Worm (Caenorhabditis elegans) whole organism, L1 larva: Measurements from ENCODE around the gene emg-1.

Source experiments
- C04F5.9 ChIP-seq: sonication (generic microtip); optimal IDR thresholded peaks from 2 replicates; lab custom pipeline; 2016; ENCODE audit warnings: missing genetic modification characterization, missing compliant biosample characterization
- Y116A8C.19 ChIP-seq: sonication (generic microtip); optimal IDR thresholded peaks from 2 replicates; lab custom pipeline; 2016; ENCODE audit warnings: missing compliant biosample characterization, missing genetic modification characterization, borderline replicate concordance
- alr-1 ChIP-seq: fragments of 200-800 bp; sonication (Bioruptor generic); optimal IDR thresholded peaks from 2 replicates; lab custom pipeline; 2018; ENCODE audit warnings: borderline replicate concordance, mild to moderate bottlenecking, missing genetic modification characterization, missing compliant biosample characterization
- aly-2 ChIP-seq: fragments of 150-350 bp; optimal IDR thresholded peaks from 2 replicates; lab custom pipeline; 2014; ENCODE audit warnings: missing biosample characterization, missing genetic modification characterization
- ama-1 ChIP-seq: fragments of 150-350 bp; optimal IDR thresholded peaks from 2 replicates; lab custom pipeline; 2014
- blmp-1 ChIP-seq: fragments of 150-350 bp; optimal IDR thresholded peaks from 2 replicates; lab custom pipeline; 2014; ENCODE audit warnings: missing biosample characterization, missing genetic modification characterization
- ceh-63 ChIP-seq: fragments of 200-800 bp; sonication (Bioruptor generic); optimal IDR thresholded peaks from 2 replicates; lab custom pipeline; 2018; ENCODE audit warnings: mild to moderate bottlenecking, missing genetic modification characterization, missing compliant biosample characterization
- ceh-8 ChIP-seq: fragments of 200-800 bp; sonication (Bioruptor generic); optimal IDR thresholded peaks from 2 replicates; lab custom pipeline; 2018; ENCODE audit warnings: mild to moderate bottlenecking, missing genetic modification characterization, moderate library complexity, missing compliant biosample characterization
- ces-1 ChIP-seq: fragments of 150-350 bp; optimal IDR thresholded peaks from 2 replicates; lab custom pipeline; 2014; ENCODE audit warnings: missing biosample characterization, missing genetic modification reagents, missing genetic modification characterization
- efl-1 ChIP-seq, 4 experiments: fragments of 150-350 bp; optimal IDR thresholded peaks in 3 of 4; peaks in 1 of 4; 1 replicate in 1 of 4; 2 replicates in 3 of 4; lab custom pipeline; 2014; ENCODE audit warnings: missing biosample characterization in 2 of 4, missing genetic modification characterization in 2 of 4, missing genetic modification reagents in 2 of 4
- efl-3 ChIP-seq: fragments of 200-800 bp; sonication (Bioruptor generic); optimal IDR thresholded peaks from 2 replicates; lab custom pipeline; 2018; ENCODE audit warnings: mild to moderate bottlenecking, missing genetic modification characterization, missing compliant biosample characterization
- elt-3 ChIP-seq, 6 experiments: fragments of 150-350 bp in 1 of 6; sonication (generic microtip); optimal IDR thresholded peaks; 2 replicates each; lab custom pipeline; 2017 to 2018; ENCODE audit warnings: missing biosample characterization in 6 of 6, missing genetic modification characterization in 6 of 6, inconsistent platforms in 1 of 6
- fkh-10 ChIP-seq: sonication (generic microtip); optimal IDR thresholded peaks from 2 replicates; lab custom pipeline; 2017; ENCODE audit warnings: missing biosample characterization, missing genetic modification reagents, missing genetic modification characterization
- fkh-8 ChIP-seq: sonication (generic microtip); optimal IDR thresholded peaks from 2 replicates; lab custom pipeline; 2016; ENCODE audit warnings: mild to moderate bottlenecking, missing genetic modification characterization, missing compliant biosample characterization
- fos-1 ChIP-seq: fragments of 150-350 bp; optimal IDR thresholded peaks from 2 replicates; lab custom pipeline; 2014; ENCODE audit warnings: missing biosample characterization, missing genetic modification characterization
- irx-1 ChIP-seq: sonication (generic microtip); optimal IDR thresholded peaks from 2 replicates; lab custom pipeline; 2016; ENCODE audit warnings: missing genetic modification characterization, missing compliant biosample characterization
- jun-1 ChIP-seq: fragments of 150-350 bp; optimal IDR thresholded peaks from 2 replicates; lab custom pipeline; 2014; ENCODE audit warnings: missing biosample characterization, missing genetic modification reagents, missing genetic modification characterization
- lin-14 ChIP-seq: fragments of 200-800 bp; sonication (Bioruptor generic); optimal IDR thresholded peaks from 2 replicates; lab custom pipeline; 2018; ENCODE audit warnings: mild to moderate bottlenecking, missing genetic modification characterization, moderate library complexity, missing compliant biosample characterization
- lin-35 ChIP-seq, 2 experiments: fragments of 150-350 bp; optimal IDR thresholded peaks; 2 replicates each; lab custom pipeline; 2014; ENCODE audit warnings: missing biosample characterization in 2 of 2, missing genetic modification characterization in 2 of 2, missing genetic modification reagents in 2 of 2
- mdl-1 ChIP-seq, 2 experiments: fragments of 150-350 bp; optimal IDR thresholded peaks; 2 replicates each; lab custom pipeline; 2014 to 2017; ENCODE audit warnings: missing biosample characterization in 2 of 2, missing genetic modification characterization in 2 of 2, inconsistent platforms in 1 of 2
- mef-2 ChIP-seq: fragments of 150-350 bp; optimal IDR thresholded peaks from 2 replicates; lab custom pipeline; 2014; ENCODE audit warnings: missing biosample characterization, missing genetic modification characterization
- mep-1 ChIP-seq: fragments of 150-350 bp; optimal IDR thresholded peaks from 2 replicates; lab custom pipeline; 2014; ENCODE audit warnings: missing biosample characterization, missing genetic modification characterization
- nhr-11 ChIP-seq: fragments of 150-350 bp; optimal IDR thresholded peaks from 2 replicates; lab custom pipeline; 2014; ENCODE audit warnings: missing biosample characterization, missing genetic modification characterization
- nhr-12 ChIP-seq: sonication (generic microtip); optimal IDR thresholded peaks from 2 replicates; lab custom pipeline; 2017; ENCODE audit warnings: missing biosample characterization, missing genetic modification characterization
- nhr-19 ChIP-seq: fragments of 200-800 bp; sonication (Bioruptor generic); conservative IDR thresholded peaks from 2 replicates; pipeline ENCODE4 v1.3.6; 2022; ENCODE audit warnings: missing genetic modification characterization, missing compliant biosample characterization
- nhr-20 ChIP-seq: sonication (generic microtip); optimal IDR thresholded peaks from 2 replicates; lab custom pipeline; 2016; ENCODE audit warnings: mild to moderate bottlenecking, missing genetic modification characterization, missing compliant biosample characterization
- nhr-28 ChIP-seq: fragments of 150-350 bp; optimal IDR thresholded peaks from 2 replicates; lab custom pipeline; 2014; ENCODE audit warnings: missing biosample characterization, missing genetic modification characterization
- nhr-47 ChIP-seq: sonication (generic microtip); optimal IDR thresholded peaks from 2 replicates; lab custom pipeline; 2016; ENCODE audit warnings: mild to moderate bottlenecking, missing genetic modification characterization, moderate library complexity, missing compliant biosample characterization
- nhr-71 ChIP-seq: sonication (generic microtip); optimal IDR thresholded peaks from 2 replicates; lab custom pipeline; 2016; ENCODE audit warnings: mild to moderate bottlenecking, missing genetic modification characterization, moderate library complexity, missing compliant biosample characterization
- nhr-76 ChIP-seq: sonication (generic microtip); optimal IDR thresholded peaks from 2 replicates; lab custom pipeline; 2017; ENCODE audit warnings: missing biosample characterization, missing genetic modification characterization
- nhr-84 ChIP-seq: sonication (generic microtip); optimal IDR thresholded peaks from 2 replicates; lab custom pipeline; 2017; ENCODE audit warnings: missing biosample characterization, missing genetic modification characterization
- nhr-85 ChIP-seq: sonication (generic microtip); peaks from one replicate; lab custom pipeline; 2016; ENCODE audit warnings: missing genetic modification characterization, inconsistent platforms, missing compliant biosample characterization
- nhr-90 ChIP-seq: sonication (generic microtip); optimal IDR thresholded peaks from 2 replicates; lab custom pipeline; 2016; ENCODE audit warnings: mild to moderate bottlenecking, missing genetic modification characterization, missing compliant biosample characterization; ENCODE audit not compliant: poor library complexity
- pag-3 ChIP-seq: sonication (generic microtip); optimal IDR thresholded peaks from 2 replicates; lab custom pipeline; 2017; ENCODE audit warnings: missing genetic modification characterization, mild to moderate bottlenecking, missing compliant biosample characterization, antibody characterized with exemption, borderline replicate concordance; ENCODE audit not compliant: insufficient read depth
- rnt-1 ChIP-seq: sonication (generic microtip); optimal IDR thresholded peaks from 2 replicates; lab custom pipeline; 2016; ENCODE audit warnings: mild to moderate bottlenecking, missing genetic modification characterization, moderate library complexity, missing compliant biosample characterization
- skn-1 ChIP-seq: fragments of 150-350 bp; optimal IDR thresholded peaks from 2 replicates; lab custom pipeline; 2014; ENCODE audit warnings: missing biosample characterization, missing genetic modification characterization
- snu-23 ChIP-seq: sonication (generic microtip); optimal IDR thresholded peaks from 2 replicates; lab custom pipeline; 2016; ENCODE audit warnings: missing genetic modification characterization, missing compliant biosample characterization
- sptf-1 ChIP-seq: fragments of 150-350 bp; optimal IDR thresholded peaks from 2 replicates; lab custom pipeline; 2014; ENCODE audit warnings: missing biosample characterization, missing genetic modification characterization
- tlp-1 ChIP-seq: fragments of 150-350 bp; optimal IDR thresholded peaks from 2 replicates; lab custom pipeline; 2014; ENCODE audit warnings: missing biosample characterization, missing genetic modification characterization
- unc-130 ChIP-seq: fragments of 150-350 bp; optimal IDR thresholded peaks from 2 replicates; lab custom pipeline; 2017; ENCODE audit warnings: missing biosample characterization, missing genetic modification characterization, inconsistent platforms
- unc-30 ChIP-seq: sonication (generic microtip); optimal IDR thresholded peaks from 2 replicates; lab custom pipeline; 2017; ENCODE audit warnings: missing biosample characterization, missing genetic modification characterization
- unc-86 ChIP-seq: sonication (generic microtip); optimal IDR thresholded peaks from 2 replicates; lab custom pipeline; 2016; ENCODE audit warnings: missing genetic modification characterization, missing compliant biosample characterization
- unc-98 ChIP-seq: fragments of 200-800 bp; sonication (Bioruptor generic); IDR thresholded peaks from 2 replicates; pipeline ENCODE4 v1.3.6; 2022; ENCODE audit warnings: missing genetic modification characterization, missing compliant biosample characterization
- xbp-1 ChIP-seq: sonication (generic microtip); optimal IDR thresholded peaks from 2 replicates; lab custom pipeline; 2016; ENCODE audit warnings: missing genetic modification characterization, missing compliant biosample characterization
- zag-1 ChIP-seq: fragments of 150-350 bp; optimal IDR thresholded peaks from 2 replicates; lab custom pipeline; 2014; ENCODE audit warnings: missing biosample characterization, missing genetic modification characterization
- zip-4 ChIP-seq: fragments of 200-800 bp; sonication (Bioruptor generic); optimal IDR thresholded peaks from 2 replicates; lab custom pipeline; 2018; ENCODE audit warnings: mild to moderate bottlenecking, missing genetic modification characterization, moderate library complexity, missing compliant biosample characterization
- ztf-4 ChIP-seq: fragments of 150-350 bp; optimal IDR thresholded peaks from 2 replicates; lab custom pipeline; 2014; ENCODE audit warnings: missing biosample characterization, missing genetic modification characterization

emg-1 gene

DNA sequence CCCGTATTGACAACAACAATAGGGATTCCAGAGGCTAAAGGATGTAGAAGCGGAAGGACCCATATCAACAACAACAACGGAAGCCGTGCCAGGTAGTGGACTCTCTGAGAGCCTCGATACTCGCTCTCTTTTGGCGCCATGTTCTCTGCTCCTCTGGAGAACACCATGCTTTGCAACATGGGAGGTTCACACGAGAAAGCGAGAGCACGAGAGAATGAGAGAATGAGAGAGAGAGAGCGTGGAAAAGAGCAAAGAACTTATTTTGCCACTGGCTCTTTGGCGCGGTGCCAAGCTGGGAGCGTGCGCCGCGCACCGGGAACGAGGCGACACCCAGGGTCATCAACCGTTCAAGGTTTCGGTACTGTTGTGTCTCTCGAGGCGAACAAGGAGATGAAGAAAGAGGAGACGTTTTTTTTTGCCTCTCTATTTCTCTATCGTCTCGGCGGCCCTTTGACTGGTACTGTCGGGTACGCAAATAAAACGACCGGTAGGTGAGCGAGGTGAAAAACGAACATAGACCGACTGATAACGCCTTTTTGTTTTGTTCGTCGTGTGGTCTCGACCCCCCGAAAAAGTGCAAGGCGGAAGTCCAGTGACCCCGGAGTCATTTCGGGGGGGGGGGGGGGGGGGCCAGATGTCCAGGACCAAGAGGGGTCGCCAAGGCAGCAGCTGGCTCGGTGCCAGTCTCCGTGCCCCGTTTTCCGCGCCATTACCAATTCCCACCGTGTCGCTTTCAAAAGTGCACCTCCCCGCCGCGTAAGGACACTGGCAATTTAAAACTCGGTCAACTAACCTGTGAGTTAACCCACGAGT lies 16.5 kb upstream of the emg-1 start, which contains the start of gene Y39A1A.10:
Y39A1A.10 (plus strand) TSS at position 139 of the 813 bp plus-strand sequence.
- TF ChIP-seq unc-130 = no peak
- peak; percentile 24 for TF ChIP-seq snu-23 (GFP tag; lab: Kevin White, UChicago)
- TF ChIP-seq ceh-8 (GFP tag; lab: Kevin White, UChicago) = peak; percentile 89
- TF ChIP-seq mep-1 (tag; lab: Kevin White, UChicago) = no peak
- peak; percentile 9 for TF ChIP-seq nhr-20 (tag; lab: Kevin White, UChicago)
- peak; percentile 10 for TF ChIP-seq rnt-1
- TF ChIP-seq jun-1 = peak; percentile 26
- no peak for TF ChIP-seq Y116A8C.19 (tag; lab: Kevin White, UChicago)
- TF ChIP-seq unc-30 (tag; lab: Kevin White, UChicago) = no peak
- TF ChIP-seq nhr-19 (GFP tag; lab: Robert Waterston, UW) = 0 out of 2 replicates have a peak, but pooled peaks have one; percentile 7
- TF ChIP-seq lin-14 (GFP tag; lab: Kevin White, UChicago) = peak; percentile 72
- peak; percentile 24 for TF ChIP-seq ztf-4
- TF ChIP-seq unc-98 (GFP tag; lab: Robert Waterston, UW) = no peak
- TF ChIP-seq blmp-1 (tag; lab: Kevin White, UChicago) = peak; percentile 37
- TF ChIP-seq ceh-63 (GFP tag; lab: Kevin White, UChicago) = no peak
- peak; percentile 38 for TF ChIP-seq fkh-8 (tag; lab: Kevin White, UChicago)
- TF ChIP-seq efl-1 (optimal IDR thresholded peaks at IDR 0.05; lab: Kevin White, UChicago) = no peak
- peak in 1 of 2 experiments; percentile 57 for TF ChIP-seq efl-1 (GFP tag; optimal IDR thresholded peaks at IDR 0.05 in 1 of 2; lab: Kevin White, UChicago)
- TF ChIP-seq zip-4 = no peak
- TF ChIP-seq nhr-71 (tag; lab: Kevin White, UChicago) = peak; percentile 52
- peak in 1 of 6 experiments; percentile 0 for TF ChIP-seq elt-3 (tag; optimal IDR thresholded peaks at IDR 0.05; lab: Kevin White, UChicago)
- TF ChIP-seq aly-2 (tag; lab: Kevin White, UChicago) = no peak
- no peak for TF ChIP-seq irx-1 (tag; lab: Kevin White, UChicago)
- TF ChIP-seq nhr-85 (tag; lab: Kevin White, UChicago) = peak; percentile 86

DNA sequence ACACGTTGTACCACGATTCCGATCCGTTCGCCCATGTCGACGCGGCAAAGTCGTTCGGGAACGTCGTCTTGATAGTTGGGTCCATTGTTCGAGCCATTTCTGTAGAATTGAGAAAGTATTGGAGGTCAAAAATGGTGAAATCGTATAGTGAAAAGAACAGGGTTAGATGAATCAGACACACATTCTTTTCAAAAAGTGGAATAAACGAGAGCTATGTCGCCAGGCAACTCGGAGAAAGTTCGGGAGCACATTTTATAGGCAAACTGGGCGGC lies 16.0 kb upstream of the emg-1 start, which contains the start of gene Y39A1A.9:
Y39A1A.9 (minus strand) TSS at position 99 of the 272 bp plus-strand sequence.
- TF ChIP-seq nhr-71 (tag; lab: Kevin White, UChicago) = no peak
- TF ChIP-seq nhr-84 (tag; lab: Kevin White, UChicago) = no peak
- no peak for TF ChIP-seq fos-1
- no peak for TF ChIP-seq snu-23 (GFP tag; lab: Kevin White, UChicago)
- no peak for TF ChIP-seq unc-130
- TF ChIP-seq mef-2 = no peak
- TF ChIP-seq tlp-1 (tag; lab: Kevin White, UChicago) = no peak

DNA sequence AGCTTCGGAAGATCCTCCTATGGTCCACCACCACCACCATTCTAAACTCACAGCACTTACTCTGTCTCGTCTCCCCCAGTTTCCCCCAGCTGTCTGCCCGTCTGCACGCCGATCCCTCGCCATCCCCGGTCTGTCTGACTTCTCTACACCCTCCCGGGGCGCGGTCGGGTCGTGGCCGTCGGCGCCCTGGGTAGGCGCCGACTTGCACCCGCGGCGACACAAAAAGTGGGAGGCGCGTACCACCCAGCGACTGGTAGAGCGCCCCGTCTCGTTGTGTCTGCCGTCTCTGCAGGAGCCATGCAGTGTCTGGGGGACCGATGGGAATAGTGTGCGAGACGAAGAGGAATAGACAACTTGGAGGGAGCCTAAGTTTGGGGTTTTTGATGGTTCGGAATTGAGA lies 15.3 kb upstream of the emg-1 start:
- TF ChIP-seq sptf-1 (tag; lab: Kevin White, UChicago) = no peak
- peak; percentile 96 for TF ChIP-seq fkh-8 (tag; lab: Kevin White, UChicago)
- no peak for TF ChIP-seq ces-1 (GFP tag; lab: Kevin White, UChicago)
- peak; percentile 72 for TF ChIP-seq irx-1 (tag; lab: Kevin White, UChicago)
- TF ChIP-seq nhr-28 (tag; lab: Kevin White, UChicago) = no peak
- TF ChIP-seq skn-1 = peak; percentile 67
- no peak for TF ChIP-seq efl-3 (GFP tag; lab: Kevin White, UChicago)
- TF ChIP-seq nhr-76 = no peak
- TF ChIP-seq zag-1 (tag; lab: Kevin White, UChicago) = no peak
- no peak for TF ChIP-seq ama-1 (lab: Kevin White, UChicago)
- peak; percentile 68 for TF ChIP-seq nhr-11 (tag; lab: Kevin White, UChicago)
- no peak for TF ChIP-seq nhr-12
- peak; percentile 68 to 71 for TF ChIP-seq lin-35 (GFP tag; optimal IDR thresholded peaks at IDR 0.05; lab: Kevin White, UChicago)
- TF ChIP-seq unc-86 (tag; lab: Kevin White, UChicago) = peak; percentile 91
- peak; percentile 89 for TF ChIP-seq nhr-90 (tag; lab: Kevin White, UChicago)
- peak; percentile 86 for TF ChIP-seq xbp-1 (tag; lab: Kevin White, UChicago)
- peak in 2 of 6 experiments; percentile 28 to 56 for TF ChIP-seq elt-3 (tag; optimal IDR thresholded peaks at IDR 0.05; lab: Kevin White, UChicago)
- TF ChIP-seq unc-98 (GFP tag; lab: Robert Waterston, UW) = peak; percentile 59
- TF ChIP-seq Y116A8C.19 (tag; lab: Kevin White, UChicago) = no peak
- TF ChIP-seq nhr-85 (tag; lab: Kevin White, UChicago) = peak; percentile 96
- TF ChIP-seq zip-4 = peak; percentile 72
- no peak for TF ChIP-seq alr-1 (tag; lab: Kevin White, UChicago)
- TF ChIP-seq fkh-10 = peak; percentile 75
- TF ChIP-seq nhr-71 (tag; lab: Kevin White, UChicago) = peak; percentile 94
- no peak for TF ChIP-seq pag-3 (tag; lab: Kevin White, UChicago)
- TF ChIP-seq nhr-47 (tag; lab: Kevin White, UChicago) = peak; percentile 92
- TF ChIP-seq mef-2 = peak; percentile 85
- TF ChIP-seq mdl-1 (tag; optimal IDR thresholded peaks at IDR 0.05; lab: Kevin White, UChicago) = peak in 1 of 2 experiments; percentile 80
- peak; percentile 54 for TF ChIP-seq C04F5.9 (tag; lab: Kevin White, UChicago)
